Fruit fly (Drosophila melanogaster) whole organism, embryonic: Measurements from ENCODE around the gene CG31089.

Source experiments
- Abd-B ChIP-seq: fragments of 200-800 bp; sonication (Bioruptor generic); optimal IDR thresholded peaks from 2 replicates; lab custom pipeline; 2018; ENCODE audit warnings: missing biosample characterization, mild to moderate bottlenecking, missing genetic modification characterization, moderate library complexity
- CG1024 ChIP-seq: fragments of 200-800 bp; sonication (Bioruptor generic); IDR thresholded peaks from 2 replicates; pipeline ENCODE4 v1.3.6; 2022; ENCODE audit warnings: missing biosample characterization, missing genetic modification characterization
- CG10267 ChIP-seq: fragments of 200-800 bp; sonication (Bioruptor generic); optimal IDR thresholded peaks from 2 replicates; lab custom pipeline; 2018; ENCODE audit warnings: missing biosample characterization, mild to moderate bottlenecking, missing genetic modification characterization, moderate library complexity
- CG11085 ChIP-seq: fragments of 200-800 bp; sonication (Bioruptor generic); IDR thresholded peaks from 2 replicates; pipeline ENCODE4 v1.3.6; 2022; ENCODE audit warnings: missing biosample characterization, missing genetic modification characterization
- CG12299 ChIP-seq: fragments of 200-800 bp; sonication (Bioruptor generic); optimal IDR thresholded peaks from 2 replicates; lab custom pipeline; 2018; ENCODE audit warnings: missing biosample characterization, mild to moderate bottlenecking, missing genetic modification characterization
- CG14441 ChIP-seq: fragments of 200-800 bp; sonication (Bioruptor generic); IDR thresholded peaks from 2 replicates; pipeline ENCODE4 v1.3.6; 2022; ENCODE audit warnings: missing biosample characterization, missing genetic modification characterization
- CG17912 ChIP-seq: fragments of 200-800 bp; sonication (Bioruptor generic); optimal IDR thresholded peaks from 2 replicates; lab custom pipeline; 2018; ENCODE audit warnings: missing biosample characterization, mild to moderate bottlenecking, missing genetic modification characterization
- CG2120 ChIP-seq: fragments of 200-800 bp; sonication (Bioruptor generic); optimal IDR thresholded peaks from 3 replicates; lab custom pipeline; 2016; ENCODE audit warnings: missing biosample characterization, missing genetic modification characterization
- CG2678 ChIP-seq: fragments of 200-800 bp; sonication (Bioruptor generic); optimal IDR thresholded peaks from 3 replicates; lab custom pipeline; 2019; ENCODE audit warnings: missing biosample characterization, mild to moderate bottlenecking, missing genetic modification characterization, moderate library complexity
- CG4820 ChIP-seq: fragments of 200-800 bp; sonication (Bioruptor generic); optimal IDR thresholded peaks from 3 replicates; lab custom pipeline; 2016; ENCODE audit warnings: missing biosample characterization, missing genetic modification characterization
- CG5180 ChIP-seq: fragments of 200-800 bp; sonication (Bioruptor generic); optimal IDR thresholded peaks from 3 replicates; lab custom pipeline; 2017; ENCODE audit warnings: missing biosample characterization, missing genetic modification characterization, mild to moderate bottlenecking, moderate library complexity, missing genetic modification reagents
- CG7745 ChIP-seq: fragments of 200-800 bp; sonication (Bioruptor generic); optimal IDR thresholded peaks from 2 replicates; lab custom pipeline; 2018; ENCODE audit warnings: missing biosample characterization, mild to moderate bottlenecking, missing genetic modification characterization, moderate library complexity
- CG7839 ChIP-seq: fragments of 200-800 bp; sonication (Bioruptor generic); optimal IDR thresholded peaks from 3 replicates; lab custom pipeline; 2018; ENCODE audit warnings: missing biosample characterization, mild to moderate bottlenecking, missing genetic modification characterization, moderate library complexity
- Chrac-16 ChIP-seq: fragments of 200-800 bp; sonication (Bioruptor generic); optimal IDR thresholded peaks from 3 replicates; lab custom pipeline; 2016; ENCODE audit warnings: missing biosample characterization, missing genetic modification characterization
- Deaf1 ChIP-seq: fragments of 200-800 bp; optimal IDR thresholded peaks from 3 replicates; lab custom pipeline; 2019; ENCODE audit warnings: missing biosample characterization, mild to moderate bottlenecking, missing genetic modification characterization, moderate library complexity
- Dip3 ChIP-seq: fragments of 200-800 bp; sonication (Bioruptor generic); optimal IDR thresholded peaks from 3 replicates; lab custom pipeline; 2016; ENCODE audit warnings: missing biosample characterization, missing genetic modification characterization
- ERR ChIP-seq: fragments of 200-800 bp; sonication (Bioruptor generic); optimal IDR thresholded peaks from 2 replicates; lab custom pipeline; 2016; ENCODE audit warnings: missing biosample characterization, missing genetic modification characterization
- Ets97D ChIP-seq: fragments of 200-800 bp; sonication (Bioruptor generic); optimal IDR thresholded peaks from 3 replicates; lab custom pipeline; 2016; ENCODE audit warnings: missing biosample characterization, missing genetic modification characterization
- GATAe ChIP-seq: fragments of 200-800 bp; sonication (Bioruptor generic); conservative IDR thresholded peaks from 2 replicates; pipeline ENCODE4 v1.3.6; 2022; ENCODE audit warnings: missing biosample characterization, missing genetic modification characterization
- H2.0 ChIP-seq: fragments of 200-800 bp; sonication (Bioruptor generic); IDR thresholded peaks from 2 replicates; pipeline ENCODE4 v1.3.6; 2022; ENCODE audit warnings: missing biosample characterization, missing genetic modification characterization
- HHEX ChIP-seq: fragments of 200-800 bp; sonication (Bioruptor generic); optimal IDR thresholded peaks from 3 replicates; lab custom pipeline; 2017; ENCODE audit warnings: missing biosample characterization, mild to moderate bottlenecking, missing genetic modification characterization, missing genetic modification reagents
- Hand ChIP-seq: fragments of 200-800 bp; sonication (Bioruptor generic); optimal IDR thresholded peaks from 2 replicates; lab custom pipeline; 2017; ENCODE audit warnings: mild to moderate bottlenecking, missing biosample characterization, missing genetic modification reagents, missing genetic modification characterization
- HmgZ ChIP-seq: fragments of 200-800 bp; sonication (Bioruptor generic); optimal IDR thresholded peaks from 2 replicates; lab custom pipeline; 2018; ENCODE audit warnings: missing biosample characterization, mild to moderate bottlenecking, missing genetic modification characterization
- Mrtf ChIP-seq: fragments of 200-800 bp; sonication (Bioruptor generic); IDR thresholded peaks from 3 replicates; pipeline ENCODE4 v1.3.6; 2022; ENCODE audit warnings: missing biosample characterization, missing genetic modification characterization
- Neu2 ChIP-seq: fragments of 200-800 bp; sonication (Bioruptor generic); optimal IDR thresholded peaks from 3 replicates; lab custom pipeline; 2016; ENCODE audit warnings: missing biosample characterization, missing genetic modification characterization, borderline replicate concordance
- PHDP ChIP-seq: fragments of 200-800 bp; sonication (Bioruptor generic); optimal IDR thresholded peaks from 3 replicates; lab custom pipeline; 2018; ENCODE audit warnings: missing biosample characterization, mild to moderate bottlenecking, missing genetic modification characterization, moderate library complexity
- Sry-β ChIP-seq: fragments of 200-800 bp; sonication (Bioruptor generic); optimal IDR thresholded peaks from 2 replicates; lab custom pipeline; 2018; ENCODE audit warnings: missing biosample characterization, mild to moderate bottlenecking, missing genetic modification characterization, moderate library complexity
- bigmax ChIP-seq: fragments of 200-800 bp; sonication (Bioruptor generic); optimal IDR thresholded peaks from 2 replicates; lab custom pipeline; 2018; ENCODE audit warnings: missing biosample characterization, mild to moderate bottlenecking, missing genetic modification characterization
- cad ChIP-seq: fragments of >200 bp; optimal IDR thresholded peaks from 2 replicates; lab custom pipeline; 2017; ENCODE audit warnings: missing biosample characterization, missing genetic modification characterization
- chinmo ChIP-seq: fragments of 200-800 bp; sonication (Bioruptor generic); IDR thresholded peaks from 4 replicates; pipeline ENCODE4 v1.3.6; 2022; ENCODE audit warnings: missing biosample characterization, missing genetic modification characterization; ENCODE audit not compliant: partially characterized antibody
- crol ChIP-seq: fragments of 200-800 bp; sonication (Bioruptor generic); IDR thresholded peaks from 2 replicates; pipeline ENCODE4 v1.3.6; 2022; ENCODE audit warnings: missing biosample characterization, missing genetic modification characterization
- crp ChIP-seq, 2 experiments: fragments of 200-800 bp; sonication (Bioruptor generic); optimal IDR thresholded peaks; 2 replicates in 1 of 2; 3 replicates in 1 of 2; lab custom pipeline; 2017; ENCODE audit warnings: missing biosample characterization in 2 of 2, missing genetic modification characterization in 2 of 2, mild to moderate bottlenecking in 1 of 2, moderate library complexity in 1 of 2
- dm ChIP-seq: fragments of 200-800 bp; sonication (Bioruptor generic); optimal IDR thresholded peaks from 3 replicates; lab custom pipeline; 2016; ENCODE audit warnings: missing biosample characterization, missing genetic modification characterization
- exex ChIP-seq: fragments of 200-800 bp; sonication (Bioruptor generic); optimal IDR thresholded peaks from 4 replicates; lab custom pipeline; 2018; ENCODE audit warnings: missing biosample characterization, mild to moderate bottlenecking, missing genetic modification characterization, moderate library complexity
- gcm ChIP-seq: fragments of 200-800 bp; sonication (Bioruptor generic); optimal IDR thresholded peaks from 2 replicates; lab custom pipeline; 2019; ENCODE audit warnings: missing biosample characterization, mild to moderate bottlenecking, missing genetic modification characterization, moderate library complexity
- grau ChIP-seq: fragments of 200-800 bp; optimal IDR thresholded peaks from 3 replicates; lab custom pipeline; 2019; ENCODE audit warnings: missing biosample characterization, mild to moderate bottlenecking, missing genetic modification characterization, moderate library complexity
- ham ChIP-seq: fragments of 200-800 bp; sonication (Bioruptor generic); IDR thresholded peaks from 2 replicates; pipeline ENCODE4 v1.3.6; 2022; ENCODE audit warnings: missing biosample characterization, missing genetic modification characterization
- jumu ChIP-seq: fragments of 200-800 bp; sonication (Bioruptor generic); optimal IDR thresholded peaks from 3 replicates; lab custom pipeline; 2016; ENCODE audit warnings: missing biosample characterization, missing genetic modification characterization
- klu ChIP-seq: fragments of 200-800 bp; sonication (Bioruptor generic); IDR thresholded peaks from 2 replicates; pipeline ENCODE4 v1.3.6; 2022; ENCODE audit warnings: missing biosample characterization, missing genetic modification characterization
- mam ChIP-seq: fragments of 200-800 bp; sonication (Bioruptor generic); optimal IDR thresholded peaks from 3 replicates; lab custom pipeline; 2016; ENCODE audit warnings: missing biosample characterization, missing genetic modification characterization
- nerfin-2 ChIP-seq: fragments of 200-800 bp; sonication (Bioruptor generic); IDR thresholded peaks from 2 replicates; pipeline ENCODE4 v1.3.6; 2022; ENCODE audit warnings: missing biosample characterization, missing genetic modification characterization; ENCODE audit not compliant: partially characterized antibody
- oc ChIP-seq: fragments of 200-800 bp; sonication (Bioruptor generic); optimal IDR thresholded peaks from 2 replicates; lab custom pipeline; 2018; ENCODE audit warnings: missing biosample characterization, mild to moderate bottlenecking, missing genetic modification characterization, moderate library complexity
- p53 ChIP-seq: fragments of 200-800 bp; sonication (Bioruptor generic); optimal IDR thresholded peaks from 2 replicates; lab custom pipeline; 2016; ENCODE audit warnings: missing biosample characterization, missing genetic modification characterization
- pan ChIP-seq, 4 experiments: fragments of >200 bp in 3 of 4; fragments of 200-800 bp in 1 of 4; sonication (Bioruptor generic) in 1 of 4; optimal IDR thresholded peaks in 3 of 4; IDR thresholded peaks in 1 of 4; 2 replicates each; pipeline versions ENCODE4 v1.3.6 to Lab custom; 2017 to 2022; ENCODE audit warnings: missing biosample characterization in 2 of 4, missing genetic modification characterization in 2 of 4, mixed read lengths in 1 of 4
- pzg ChIP-seq: fragments of 200-800 bp; sonication (Bioruptor generic); optimal IDR thresholded peaks from 3 replicates; lab custom pipeline; 2018; ENCODE audit warnings: missing biosample characterization, mild to moderate bottlenecking, missing genetic modification characterization, moderate library complexity
- rib ChIP-seq: fragments of 200-800 bp; sonication (Bioruptor generic); IDR thresholded peaks from 2 replicates; pipeline ENCODE4 v1.3.6; 2022; ENCODE audit warnings: missing biosample characterization, missing genetic modification characterization
- tgo ChIP-seq: fragments of 200-800 bp; sonication (Bioruptor generic); IDR thresholded peaks from 3 replicates; pipeline ENCODE4 v1.3.6; 2022; ENCODE audit warnings: missing biosample characterization, missing genetic modification characterization
- vfl ChIP-seq: fragments of 200-800 bp; sonication (Bioruptor generic); optimal IDR thresholded peaks from 2 replicates; lab custom pipeline; 2016; ENCODE audit warnings: missing biosample characterization, missing genetic modification characterization
- yki ChIP-seq: fragments of >200 bp; optimal IDR thresholded peaks from 3 replicates; lab custom pipeline; 2018

Gene CG31089

DNA sequence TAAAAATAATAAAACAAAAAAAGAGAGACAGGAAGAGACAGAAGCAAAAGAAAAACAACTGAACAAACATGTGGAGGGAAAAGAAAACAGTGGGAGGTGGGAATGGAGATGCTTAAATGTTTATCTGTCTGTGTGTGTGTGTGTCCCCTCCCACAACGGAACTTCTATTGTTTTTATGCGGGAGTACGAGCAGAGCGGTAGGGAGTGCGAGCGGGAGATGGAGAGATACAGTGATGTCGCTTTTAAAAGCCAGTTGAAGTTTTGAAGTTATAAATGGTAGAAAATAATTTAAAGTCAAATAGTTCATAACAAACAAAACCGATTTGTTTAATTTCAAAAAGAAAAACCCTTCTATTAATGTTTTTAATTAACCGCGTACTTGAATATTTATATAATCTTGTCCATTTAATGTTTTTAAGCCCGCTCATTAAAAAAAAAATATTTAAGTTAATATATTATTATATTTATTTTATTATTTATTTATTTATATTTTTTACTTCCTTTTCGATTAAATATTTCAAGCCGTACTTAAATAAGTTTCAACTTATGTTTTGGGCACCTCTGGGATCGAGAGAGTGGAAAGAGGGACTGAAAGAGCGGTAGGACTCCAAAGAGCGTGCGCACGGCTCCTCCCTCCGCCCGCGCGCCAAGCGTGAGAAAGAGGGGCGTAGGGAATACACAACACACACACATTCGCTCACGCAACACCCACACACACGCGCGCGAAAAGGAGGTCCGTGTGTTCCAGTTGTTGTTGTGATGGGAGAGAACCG is 22.1 kb upstream of the CG31089 start:
- peak; percentile 76 for TF ChIP-seq grau (tag; lab: Kevin White, UChicago)
- no peak for TF ChIP-seq bigmax (GFP tag; lab: Kevin White, UChicago)
- peak; percentile 51; the same call in 1 of the 2 replicates for TF ChIP-seq rib (GFP tag; lab: Robert Waterston, UW)
- no peak for TF ChIP-seq CG11085 (GFP tag; lab: Robert Waterston, UW)
- TF ChIP-seq Sry-β (GFP tag; lab: Kevin White, UChicago) = peak; percentile 87
- TF ChIP-seq CG1024 (GFP tag; lab: Robert Waterston, UW) = no peak
- no peak for TF ChIP-seq p53 (GFP tag; lab: Kevin White, UChicago)
- peak; percentile 59 for TF ChIP-seq CG7839
- peak; percentile 1 for TF ChIP-seq CG5180
- TF ChIP-seq HHEX (GFP tag; lab: Kevin White, UChicago) = peak; percentile 21
- TF ChIP-seq Dip3 (GFP tag; lab: Kevin White, UChicago) = no peak
- TF ChIP-seq mam (GFP tag; lab: Kevin White, UChicago) = no peak
- TF ChIP-seq crol (GFP tag; lab: Robert Waterston, UW) = peak; percentile 92
- TF ChIP-seq CG17912 = no peak
- TF ChIP-seq klu (GFP tag; lab: Robert Waterston, UW) = 0 out of 2 replicates have a peak, but pooled peaks have one; percentile 37
- TF ChIP-seq gcm = peak; percentile 44
- no peak for TF ChIP-seq Ets97D (GFP tag; lab: Kevin White, UChicago)
- no peak for TF ChIP-seq GATAe (GFP tag; lab: Robert Waterston, UW)
- TF ChIP-seq CG2120 = peak; percentile 51
- TF ChIP-seq cad (GFP tag; lab: Kevin White, UChicago) = no peak
- no peak for TF ChIP-seq pzg (GFP tag; lab: Kevin White, UChicago)
- TF ChIP-seq yki (lab: Kevin White, UChicago) = peak; percentile 13
- no peak for TF ChIP-seq Hand (GFP tag; lab: Kevin White, UChicago)
- no peak for TF ChIP-seq ERR (GFP tag; lab: Kevin White, UChicago)
- TF ChIP-seq Chrac-16 (GFP tag; lab: Kevin White, UChicago) = no peak
- peak; percentile 57 for TF ChIP-seq CG10267 (tag; lab: Kevin White, UChicago)
- peak; percentile 8 for TF ChIP-seq Deaf1
- TF ChIP-seq exex (tag; lab: Kevin White, UChicago) = no peak
- TF ChIP-seq oc (tag; lab: Kevin White, UChicago) = no peak
- no peak for TF ChIP-seq Mrtf
- TF ChIP-seq vfl = no peak
- TF ChIP-seq CG14441 (GFP tag; lab: Robert Waterston, UW) = no peak
- no peak for TF ChIP-seq jumu
- no peak for TF ChIP-seq Neu2 (GFP tag; lab: Kevin White, UChicago)
- no peak for TF ChIP-seq CG7745 (tag; lab: Kevin White, UChicago)
- peak; percentile 76 for TF ChIP-seq CG2678 (tag; lab: Kevin White, UChicago)
- 0 out of 3 replicates have a peak, but pooled peaks have one; percentile 36 for TF ChIP-seq tgo (GFP tag; lab: Robert Waterston, UW)
- no peak for TF ChIP-seq H2.0
- peak; percentile 49 for TF ChIP-seq PHDP (tag; lab: Kevin White, UChicago)
- no peak for TF ChIP-seq CG12299 (tag; lab: Kevin White, UChicago)
- peak; percentile 33 for TF ChIP-seq Abd-B (GFP tag; lab: Kevin White, UChicago)
- no peak for TF ChIP-seq pan (optimal IDR thresholded peaks at IDR 0.05; lab: Kevin White, UChicago)
- no peak for TF ChIP-seq pan (GFP tag; optimal IDR thresholded peaks at IDR 0.05 in 1 of 2, IDR thresholded peaks at IDR 0.05 in 1 of 2)
- no peak for TF ChIP-seq crp (GFP tag; optimal IDR thresholded peaks at IDR 0.05; lab: Kevin White, UChicago)
- peak; percentile 22 for TF ChIP-seq CG4820 (GFP tag; lab: Kevin White, UChicago)
- no peak for TF ChIP-seq nerfin-2 (GFP tag; lab: Robert Waterston, UW)
- TF ChIP-seq dm (GFP tag; lab: Kevin White, UChicago) = peak; percentile 33
- no peak for TF ChIP-seq HmgZ (tag; lab: Kevin White, UChicago)
- no peak for TF ChIP-seq ham (GFP tag; lab: Robert Waterston, UW)
- 0 out of 4 replicates have a peak, but pooled peaks have one; percentile 35 for TF ChIP-seq chinmo (GFP tag; lab: Robert Waterston, UW)
